Fruit fly (Drosophila melanogaster) whole organism, embryonic: Measurements from ENCODE around the gene RpL37A.

ENCODE experiments used
- CG10321 ChIP-seq: fragments of 200-800 bp; sonication (Bioruptor generic); IDR thresholded peaks from 2 replicates; pipeline ENCODE4 v1.3.6; 2022; ENCODE audit warnings: missing biosample characterization, missing genetic modification characterization
- CG10431 ChIP-seq: fragments of 200-800 bp; sonication (Bioruptor generic); optimal IDR thresholded peaks from 3 replicates; lab custom pipeline; 2018; ENCODE audit warnings: missing biosample characterization, mild to moderate bottlenecking, missing genetic modification characterization
- CG10654 ChIP-seq: fragments of 200-800 bp; sonication (Bioruptor generic); optimal IDR thresholded peaks from 2 replicates; lab custom pipeline; 2016; ENCODE audit warnings: missing biosample characterization, missing genetic modification characterization
- CG13624 ChIP-seq: fragments of 200-800 bp; sonication (Bioruptor generic); optimal IDR thresholded peaks from 2 replicates; lab custom pipeline; 2016; ENCODE audit warnings: missing biosample characterization, missing genetic modification characterization
- CG14667 ChIP-seq: fragments of 200-800 bp; sonication (Bioruptor generic); IDR thresholded peaks from 2 replicates; pipeline ENCODE4 v1.3.6; 2022; ENCODE audit warnings: missing biosample characterization, missing genetic modification characterization
- CG15479 ChIP-seq: fragments of 200-800 bp; sonication (Bioruptor generic); optimal IDR thresholded peaks from 3 replicates; lab custom pipeline; 2019; ENCODE audit warnings: missing biosample characterization, mild to moderate bottlenecking, missing genetic modification characterization, moderate library complexity
- CG1602 ChIP-seq: fragments of 200-800 bp; sonication (Bioruptor generic); optimal IDR thresholded peaks from 3 replicates; lab custom pipeline; 2016; ENCODE audit warnings: missing biosample characterization, missing genetic modification characterization
- CG16813 ChIP-seq: fragments of 200-800 bp; sonication (Bioruptor generic); IDR thresholded peaks from 3 replicates; pipeline ENCODE4 v1.3.6; 2022; ENCODE audit warnings: missing biosample characterization, missing genetic modification characterization; ENCODE audit not compliant: partially characterized antibody
- CG17328 ChIP-seq: fragments of 200-800 bp; sonication (Bioruptor generic); IDR thresholded peaks from 2 replicates; pipeline ENCODE4 v1.3.6; 2022; ENCODE audit warnings: missing biosample characterization, missing genetic modification characterization
- CG17359 ChIP-seq: fragments of 200-800 bp; sonication (Bioruptor generic); optimal IDR thresholded peaks from 3 replicates; lab custom pipeline; 2018; ENCODE audit warnings: missing biosample characterization, mild to moderate bottlenecking, missing genetic modification characterization, moderate library complexity
- CG17802 ChIP-seq: fragments of 200-800 bp; sonication (Bioruptor generic); optimal IDR thresholded peaks from 2 replicates; lab custom pipeline; 2018; ENCODE audit warnings: missing biosample characterization, mild to moderate bottlenecking, missing genetic modification characterization, moderate library complexity
- CG34224 ChIP-seq: fragments of 200-800 bp; sonication (Bioruptor generic); IDR thresholded peaks from 3 replicates; pipeline ENCODE4 v1.3.6; 2022; ENCODE audit warnings: missing biosample characterization, missing genetic modification characterization; ENCODE audit not compliant: partially characterized antibody
- CG3838 ChIP-seq: fragments of 200-800 bp; sonication (Bioruptor generic); optimal IDR thresholded peaks from 3 replicates; lab custom pipeline; 2016; ENCODE audit warnings: missing biosample characterization, missing genetic modification characterization
- CG4730 ChIP-seq: fragments of 200-800 bp; sonication (Bioruptor generic); IDR thresholded peaks from 2 replicates; pipeline ENCODE4 v1.3.6; 2022; ENCODE audit warnings: missing biosample characterization, missing genetic modification characterization
- CG6683 ChIP-seq: fragments of 200-800 bp; sonication (Bioruptor generic); optimal IDR thresholded peaks from 2 replicates; lab custom pipeline; 2017; ENCODE audit warnings: missing biosample characterization, mild to moderate bottlenecking, missing genetic modification characterization, missing genetic modification reagents
- CG6791 ChIP-seq: fragments of 200-800 bp; sonication (Bioruptor generic); IDR thresholded peaks from 3 replicates; pipeline ENCODE4 v1.3.6; 2022; ENCODE audit warnings: missing biosample characterization, missing genetic modification characterization; ENCODE audit not compliant: partially characterized antibody
- CG6813 ChIP-seq: fragments of 200-800 bp; sonication (Bioruptor generic); optimal IDR thresholded peaks from 2 replicates; lab custom pipeline; 2017; ENCODE audit warnings: missing biosample characterization, missing genetic modification characterization, mild to moderate bottlenecking, moderate library complexity, missing genetic modification reagents
- CG8359 ChIP-seq: fragments of 200-800 bp; sonication (Bioruptor generic); optimal IDR thresholded peaks from 2 replicates; lab custom pipeline; 2017; ENCODE audit warnings: missing biosample characterization, mild to moderate bottlenecking, missing genetic modification characterization, borderline replicate concordance
- CG8765 ChIP-seq: fragments of 200-800 bp; sonication (Bioruptor generic); IDR thresholded peaks from 2 replicates; pipeline ENCODE4 v1.3.6; 2022; ENCODE audit warnings: missing biosample characterization, missing genetic modification characterization
- CG8924 ChIP-seq: fragments of 200-800 bp; optimal IDR thresholded peaks from 3 replicates; lab custom pipeline; 2019; ENCODE audit warnings: missing biosample characterization, mild to moderate bottlenecking, missing genetic modification characterization, moderate library complexity
- D19A ChIP-seq: fragments of 200-800 bp; optimal IDR thresholded peaks from 3 replicates; lab custom pipeline; 2019; ENCODE audit warnings: missing biosample characterization, mild to moderate bottlenecking, missing genetic modification characterization, moderate library complexity
- Dip2 ChIP-seq: fragments of 200-800 bp; sonication (Bioruptor generic); IDR thresholded peaks from 2 replicates; pipeline ENCODE4 v1.3.6; 2022; ENCODE audit warnings: missing biosample characterization, missing genetic modification characterization
- Dref ChIP-seq: fragments of 200-800 bp; sonication (Bioruptor generic); IDR thresholded peaks from 2 replicates; pipeline ENCODE4 v1.3.6; 2022; ENCODE audit warnings: missing biosample characterization, missing genetic modification characterization
- E2f1 ChIP-seq: fragments of 200-800 bp; sonication (Bioruptor generic); IDR thresholded peaks from 2 replicates; pipeline ENCODE4 v1.3.6; 2022; ENCODE audit warnings: missing biosample characterization, missing genetic modification characterization
- Eip74EF ChIP-seq, 2 experiments: fragments of 200-800 bp in 1 of 2; fragments of >200 bp in 1 of 2; sonication (Bioruptor generic) in 1 of 2; optimal IDR thresholded peaks; 2 replicates each; lab custom pipeline; 2017 to 2019; ENCODE audit warnings: missing biosample characterization in 2 of 2, missing genetic modification characterization in 2 of 2, mild to moderate bottlenecking in 1 of 2, moderate library complexity in 1 of 2
- Elba2 ChIP-seq: fragments of 200-800 bp; sonication (Bioruptor generic); optimal IDR thresholded peaks from 3 replicates; lab custom pipeline; 2016; ENCODE audit warnings: missing biosample characterization, missing genetic modification characterization
- HLH54F ChIP-seq: fragments of 200-800 bp; sonication (Bioruptor generic); optimal IDR thresholded peaks from 3 replicates; lab custom pipeline; 2016; ENCODE audit warnings: missing biosample characterization, missing genetic modification characterization
- Hand ChIP-seq: fragments of 200-800 bp; sonication (Bioruptor generic); optimal IDR thresholded peaks from 2 replicates; lab custom pipeline; 2017; ENCODE audit warnings: mild to moderate bottlenecking, missing biosample characterization, missing genetic modification reagents, missing genetic modification characterization
- Hmx ChIP-seq: fragments of 200-800 bp; sonication (Bioruptor generic); optimal IDR thresholded peaks from 2 replicates; lab custom pipeline; 2016; ENCODE audit warnings: missing biosample characterization, missing genetic modification characterization
- Lhr ChIP-seq: fragments of 200-800 bp; sonication (Bioruptor generic); optimal IDR thresholded peaks from 3 replicates; lab custom pipeline; 2017; ENCODE audit warnings: mild to moderate bottlenecking, missing biosample characterization, missing genetic modification reagents, missing genetic modification characterization
- Meics ChIP-seq: fragments of 200-800 bp; sonication (Bioruptor generic); optimal IDR thresholded peaks from 2 replicates; lab custom pipeline; 2017; ENCODE audit warnings: missing biosample characterization, mild to moderate bottlenecking, missing genetic modification characterization
- Sin3A ChIP-seq: fragments of >200 bp; optimal IDR thresholded peaks from 2 replicates; lab custom pipeline; 2018
- Sry-β ChIP-seq: fragments of 200-800 bp; sonication (Bioruptor generic); optimal IDR thresholded peaks from 2 replicates; lab custom pipeline; 2018; ENCODE audit warnings: missing biosample characterization, mild to moderate bottlenecking, missing genetic modification characterization, moderate library complexity
- ato ChIP-seq: fragments of 200-800 bp; sonication (Bioruptor generic); IDR thresholded peaks from 2 replicates; pipeline ENCODE4 v1.3.6; 2022; ENCODE audit warnings: missing biosample characterization, missing genetic modification characterization; ENCODE audit not compliant: partially characterized antibody
- dan ChIP-seq: fragments of 200-800 bp; sonication (Bioruptor generic); IDR thresholded peaks from 2 replicates; pipeline ENCODE4 v1.3.6; 2022; ENCODE audit warnings: missing biosample characterization, missing genetic modification characterization
- dmrt11E ChIP-seq: fragments of 200-800 bp; sonication (Bioruptor generic); optimal IDR thresholded peaks from 3 replicates; lab custom pipeline; 2018; ENCODE audit warnings: missing biosample characterization, mild to moderate bottlenecking, missing genetic modification characterization, moderate library complexity
- fd96Cb ChIP-seq: fragments of 200-800 bp; sonication (Bioruptor generic); optimal IDR thresholded peaks from 2 replicates; lab custom pipeline; 2018; ENCODE audit warnings: missing biosample characterization, mild to moderate bottlenecking, missing genetic modification characterization, moderate library complexity
- fru ChIP-seq: fragments of >200 bp; optimal IDR thresholded peaks from 2 replicates; lab custom pipeline; 2017
- fu2 ChIP-seq: fragments of 200-800 bp; sonication (Bioruptor generic); optimal IDR thresholded peaks from 2 replicates; lab custom pipeline; 2016; ENCODE audit warnings: missing biosample characterization, missing genetic modification characterization
- hb ChIP-seq: fragments of 200-800 bp; sonication (Bioruptor generic); IDR thresholded peaks from 3 replicates; pipeline ENCODE4 v1.3.6; 2022; ENCODE audit warnings: missing biosample characterization, missing genetic modification characterization; ENCODE audit not compliant: partially characterized antibody
- kni ChIP-seq: fragments of 200-800 bp; sonication (Bioruptor generic); optimal IDR thresholded peaks from 3 replicates; lab custom pipeline; 2017; ENCODE audit warnings: mild to moderate bottlenecking, missing biosample characterization, missing genetic modification reagents, missing genetic modification characterization
- lab ChIP-seq: fragments of 200-800 bp; sonication (Bioruptor generic); optimal IDR thresholded peaks from 3 replicates; lab custom pipeline; 2017; ENCODE audit warnings: missing biosample characterization, missing genetic modification characterization, mild to moderate bottlenecking, moderate library complexity, missing genetic modification reagents
- luna ChIP-seq: fragments of 200-800 bp; sonication (Bioruptor generic); optimal IDR thresholded peaks from 2 replicates; lab custom pipeline; 2016; ENCODE audit warnings: missing biosample characterization, missing genetic modification characterization
- mam ChIP-seq: fragments of 200-800 bp; sonication (Bioruptor generic); optimal IDR thresholded peaks from 3 replicates; lab custom pipeline; 2016; ENCODE audit warnings: missing biosample characterization, missing genetic modification characterization
- rib ChIP-seq: fragments of 200-800 bp; sonication (Bioruptor generic); IDR thresholded peaks from 2 replicates; pipeline ENCODE4 v1.3.6; 2022; ENCODE audit warnings: missing biosample characterization, missing genetic modification characterization
- ro ChIP-seq: fragments of 200-800 bp; sonication (Bioruptor generic); IDR thresholded peaks from 2 replicates; pipeline ENCODE4 v1.3.6; 2022; ENCODE audit warnings: missing biosample characterization, missing genetic modification characterization
- run ChIP-seq: fragments of 200-800 bp; sonication (Bioruptor generic); optimal IDR thresholded peaks from 3 replicates; lab custom pipeline; 2018; ENCODE audit warnings: missing biosample characterization, mild to moderate bottlenecking, missing genetic modification characterization
- salm ChIP-seq: fragments of 200-800 bp; sonication (Bioruptor generic); optimal IDR thresholded peaks from 2 replicates; lab custom pipeline; 2018; ENCODE audit warnings: missing biosample characterization, mild to moderate bottlenecking, missing genetic modification characterization
- twi ChIP-seq: fragments of 200-800 bp; optimal IDR thresholded peaks from 2 replicates; lab custom pipeline; 2019; ENCODE audit warnings: missing biosample characterization, mild to moderate bottlenecking, missing genetic modification characterization, moderate library complexity

Gene RpL37A

dm6 chr2L:5043495-5044146 is 27.1 kb upstream of the RpL37A start:
- no peak for TF ChIP-seq E2f1
- TF ChIP-seq CG15479, result peak; percentile 64
- TF ChIP-seq Elba2, result no peak
- TF ChIP-seq Hand (GFP tag; lab: Kevin White, UChicago), result no peak
- no peak for TF ChIP-seq dmrt11E (tag; lab: Kevin White, UChicago)
- TF ChIP-seq fd96Cb (tag; lab: Kevin White, UChicago), result peak; percentile 31
- peak; percentile 50 for TF ChIP-seq Meics (GFP tag; lab: Kevin White, UChicago)
- TF ChIP-seq kni (GFP tag; lab: Kevin White, UChicago), result no peak
- peak; percentile 4 for TF ChIP-seq CG8924 (tag; lab: Kevin White, UChicago)
- no peak for TF ChIP-seq CG34224 (GFP tag; lab: Robert Waterston, UW)
- no peak for TF ChIP-seq dan (GFP tag; lab: Robert Waterston, UW)
- TF ChIP-seq hb (GFP tag; lab: Robert Waterston, UW), result no peak
- TF ChIP-seq HLH54F (GFP tag; lab: Kevin White, UChicago), result peak; percentile 18
- peak; percentile 4 for TF ChIP-seq fu2
- peak; percentile 2 for TF ChIP-seq CG1602 (GFP tag; lab: Kevin White, UChicago)
- TF ChIP-seq CG4730 (GFP tag; lab: Robert Waterston, UW), result 0 out of 2 replicates have a peak, but pooled peaks have one; percentile 19
- no peak for TF ChIP-seq CG10654
- TF ChIP-seq run (tag; lab: Kevin White, UChicago), result no peak
- TF ChIP-seq ato, result no peak
- no peak for TF ChIP-seq Sin3A (lab: Kevin White, UChicago)
- 0 out of 2 replicates have a peak, but pooled peaks have one; percentile 42 for TF ChIP-seq CG17328 (GFP tag; lab: Robert Waterston, UW)
- TF ChIP-seq mam, result peak; percentile 50
- TF ChIP-seq twi (tag; lab: Kevin White, UChicago), result no peak
- no peak for TF ChIP-seq CG10321 (GFP tag; lab: Robert Waterston, UW)
- peak; percentile 46 for TF ChIP-seq CG17359
- no peak for TF ChIP-seq D19A (tag; lab: Kevin White, UChicago)
- no peak for TF ChIP-seq Sry-β (GFP tag; lab: Kevin White, UChicago)
- TF ChIP-seq lab, result peak; percentile 65
- no peak for TF ChIP-seq Eip74EF (GFP tag; optimal IDR thresholded peaks at IDR 0.05; lab: Kevin White, UChicago)
- TF ChIP-seq Dip2 (GFP tag; lab: Robert Waterston, UW), result no peak
- no peak for TF ChIP-seq Dref (GFP tag; lab: Robert Waterston, UW)
- TF ChIP-seq fru (lab: Kevin White, UChicago), result no peak
- TF ChIP-seq rib (GFP tag; lab: Robert Waterston, UW), result peak; percentile 50; the same call in 1 of the 2 replicates
- TF ChIP-seq salm (tag; lab: Kevin White, UChicago), result no peak
- no peak for TF ChIP-seq CG8359 (GFP tag; lab: Kevin White, UChicago)
- TF ChIP-seq CG6683 (GFP tag; lab: Kevin White, UChicago), result no peak
- TF ChIP-seq CG8765 (GFP tag; lab: Robert Waterston, UW), result no peak
- no peak for TF ChIP-seq CG16813 (GFP tag; lab: Robert Waterston, UW)
- TF ChIP-seq CG6791 (GFP tag; lab: Robert Waterston, UW), result no peak
- no peak for TF ChIP-seq ro (GFP tag; lab: Robert Waterston, UW)
- TF ChIP-seq CG3838 (GFP tag; lab: Kevin White, UChicago), result no peak
- no peak for TF ChIP-seq CG14667 (GFP tag; lab: Robert Waterston, UW)
- TF ChIP-seq CG17802 (tag; lab: Kevin White, UChicago), result no peak
- TF ChIP-seq Lhr, result no peak
- TF ChIP-seq CG13624 (GFP tag; lab: Kevin White, UChicago), result no peak
- no peak for TF ChIP-seq Hmx (GFP tag; lab: Kevin White, UChicago)
- TF ChIP-seq CG6813 (GFP tag; lab: Kevin White, UChicago), result peak; percentile 2
- no peak for TF ChIP-seq luna (GFP tag; lab: Kevin White, UChicago)
- TF ChIP-seq CG10431, result no peak
